Worm (Caenorhabditis elegans) whole organism, L1 larva: ENCODE results near the gene sea-2.
A peak's percentile ranks its signal among the peaks of the same experiment; 100 is the strongest.

ENCODE experiments used
- C04F5.9 ChIP-seq: sonication (generic microtip); optimal IDR thresholded peaks from 2 replicates; lab custom pipeline; 2016; ENCODE audit warnings: missing genetic modification characterization, missing compliant biosample characterization
- C34B4.2 ChIP-seq: sonication (generic microtip); optimal IDR thresholded peaks from 2 replicates; lab custom pipeline; 2017; ENCODE audit warnings: mild to moderate bottlenecking, missing genetic modification characterization, missing compliant biosample characterization
- F16B12.6 ChIP-seq: fragments of 150-350 bp; optimal IDR thresholded peaks from 2 replicates; lab custom pipeline; 2014; ENCODE audit warnings: missing biosample characterization, missing genetic modification characterization
- Y116A8C.19 ChIP-seq: sonication (generic microtip); optimal IDR thresholded peaks from 2 replicates; lab custom pipeline; 2016; ENCODE audit warnings: missing compliant biosample characterization, missing genetic modification characterization, borderline replicate concordance
- alr-1 ChIP-seq: fragments of 200-800 bp; sonication (Bioruptor generic); optimal IDR thresholded peaks from 2 replicates; lab custom pipeline; 2018; ENCODE audit warnings: borderline replicate concordance, mild to moderate bottlenecking, missing genetic modification characterization, missing compliant biosample characterization
- ama-1 ChIP-seq: fragments of 150-350 bp; optimal IDR thresholded peaks from 2 replicates; lab custom pipeline; 2014
- blmp-1 ChIP-seq: fragments of 150-350 bp; optimal IDR thresholded peaks from 2 replicates; lab custom pipeline; 2014; ENCODE audit warnings: missing biosample characterization, missing genetic modification characterization
- ceh-8 ChIP-seq: fragments of 200-800 bp; sonication (Bioruptor generic); optimal IDR thresholded peaks from 2 replicates; lab custom pipeline; 2018; ENCODE audit warnings: mild to moderate bottlenecking, missing genetic modification characterization, moderate library complexity, missing compliant biosample characterization
- ceh-82 ChIP-seq, 3 experiments: fragments of 150-350 bp in 1 of 3; sonication (generic microtip) in 2 of 3; optimal IDR thresholded peaks; 2 replicates each; lab custom pipeline; 2014 to 2017; ENCODE audit warnings: missing biosample characterization in 3 of 3, missing genetic modification characterization in 3 of 3
- ceh-88 ChIP-seq: fragments of 200-800 bp; sonication (Bioruptor generic); IDR thresholded peaks from 2 replicates; pipeline ENCODE4 v1.3.6; 2022; ENCODE audit warnings: missing genetic modification characterization, missing compliant biosample characterization
- ces-1 ChIP-seq: fragments of 150-350 bp; optimal IDR thresholded peaks from 2 replicates; lab custom pipeline; 2014; ENCODE audit warnings: missing biosample characterization, missing genetic modification reagents, missing genetic modification characterization
- dsc-1 ChIP-seq: sonication (generic microtip); optimal IDR thresholded peaks from 2 replicates; lab custom pipeline; 2016; ENCODE audit warnings: mild to moderate bottlenecking, missing genetic modification characterization, missing compliant biosample characterization
- efl-1 ChIP-seq, 4 experiments: fragments of 150-350 bp; optimal IDR thresholded peaks in 3 of 4; peaks in 1 of 4; 1 replicate in 1 of 4; 2 replicates in 3 of 4; lab custom pipeline; 2014; ENCODE audit warnings: missing biosample characterization in 2 of 4, missing genetic modification characterization in 2 of 4, missing genetic modification reagents in 2 of 4
- efl-3 ChIP-seq: fragments of 200-800 bp; sonication (Bioruptor generic); optimal IDR thresholded peaks from 2 replicates; lab custom pipeline; 2018; ENCODE audit warnings: mild to moderate bottlenecking, missing genetic modification characterization, missing compliant biosample characterization
- egl-13 ChIP-seq: sonication (generic microtip); optimal IDR thresholded peaks from 2 replicates; lab custom pipeline; 2016; ENCODE audit warnings: missing genotype, missing genetic modification reagents, missing genetic modification characterization, missing compliant biosample characterization
- egl-27 ChIP-seq, 2 experiments: fragments of 150-350 bp in 1 of 2; sonication (generic microtip); optimal IDR thresholded peaks; 3 replicates each; lab custom pipeline; 2017 to 2018; ENCODE audit warnings: missing biosample characterization in 2 of 2, missing genetic modification characterization in 2 of 2, missing genetic modification reagents in 2 of 2
- elt-3 ChIP-seq, 6 experiments: fragments of 150-350 bp in 1 of 6; sonication (generic microtip); optimal IDR thresholded peaks; 2 replicates each; lab custom pipeline; 2017 to 2018; ENCODE audit warnings: missing biosample characterization in 6 of 6, missing genetic modification characterization in 6 of 6, inconsistent platforms in 1 of 6
- ets-5 ChIP-seq: fragments of 200-800 bp; sonication (Bioruptor generic); IDR thresholded peaks from 2 replicates; pipeline ENCODE4 v1.3.6; 2022; ENCODE audit warnings: missing genetic modification characterization, missing compliant biosample characterization
- fkh-4 ChIP-seq: sonication (generic microtip); optimal IDR thresholded peaks from 2 replicates; lab custom pipeline; 2016; ENCODE audit warnings: missing compliant biosample characterization, missing genetic modification characterization, borderline replicate concordance
- hlh-4 ChIP-seq: sonication (generic microtip); optimal IDR thresholded peaks from 2 replicates; lab custom pipeline; 2016; ENCODE audit warnings: mild to moderate bottlenecking, missing genetic modification characterization, missing compliant biosample characterization
- hpl-2 ChIP-seq: fragments of 150-350 bp; optimal IDR thresholded peaks from 2 replicates; lab custom pipeline; 2014; ENCODE audit warnings: missing biosample characterization, missing genetic modification reagents, missing genetic modification characterization
- irx-1 ChIP-seq: sonication (generic microtip); optimal IDR thresholded peaks from 2 replicates; lab custom pipeline; 2016; ENCODE audit warnings: missing genetic modification characterization, missing compliant biosample characterization
- isw-1 ChIP-seq: fragments of 200-800 bp; sonication (Bioruptor generic); IDR thresholded peaks from 2 replicates; pipeline ENCODE4 v1.3.6; 2022; ENCODE audit warnings: missing genetic modification characterization, missing compliant biosample characterization
- lin-13 ChIP-seq: fragments of 150-350 bp; optimal IDR thresholded peaks from 2 replicates; lab custom pipeline; 2014; ENCODE audit warnings: missing biosample characterization, missing genetic modification reagents, missing genetic modification characterization
- lin-15B ChIP-seq: fragments of 150-350 bp; sonication (generic microtip); optimal IDR thresholded peaks from 3 replicates; lab custom pipeline; 2014; ENCODE audit warnings: missing biosample characterization, missing genetic modification characterization
- lin-35 ChIP-seq, 2 experiments: fragments of 150-350 bp; optimal IDR thresholded peaks; 2 replicates each; lab custom pipeline; 2014; ENCODE audit warnings: missing biosample characterization in 2 of 2, missing genetic modification characterization in 2 of 2, missing genetic modification reagents in 2 of 2
- lsy-2 ChIP-seq, 2 experiments: fragments of 150-350 bp; optimal IDR thresholded peaks; 2 replicates each; lab custom pipeline; 2014; ENCODE audit warnings: missing biosample characterization in 2 of 2, missing genetic modification characterization in 2 of 2
- mab-9 ChIP-seq: fragments of 200-800 bp; sonication (Bioruptor generic); IDR thresholded peaks from 2 replicates; pipeline ENCODE4 v1.3.6; 2022; ENCODE audit warnings: missing genetic modification reagents, missing genetic modification characterization, missing compliant biosample characterization
- mef-2 ChIP-seq: fragments of 150-350 bp; optimal IDR thresholded peaks from 2 replicates; lab custom pipeline; 2014; ENCODE audit warnings: missing biosample characterization, missing genetic modification characterization
- nhr-19 ChIP-seq: fragments of 200-800 bp; sonication (Bioruptor generic); conservative IDR thresholded peaks from 2 replicates; pipeline ENCODE4 v1.3.6; 2022; ENCODE audit warnings: missing genetic modification characterization, missing compliant biosample characterization
- nhr-20 ChIP-seq: sonication (generic microtip); optimal IDR thresholded peaks from 2 replicates; lab custom pipeline; 2016; ENCODE audit warnings: mild to moderate bottlenecking, missing genetic modification characterization, missing compliant biosample characterization
- nhr-237 ChIP-seq: fragments of 150-350 bp; optimal IDR thresholded peaks from 2 replicates; lab custom pipeline; 2014; ENCODE audit warnings: missing biosample characterization, missing genetic modification characterization
- nhr-47 ChIP-seq: sonication (generic microtip); optimal IDR thresholded peaks from 2 replicates; lab custom pipeline; 2016; ENCODE audit warnings: mild to moderate bottlenecking, missing genetic modification characterization, moderate library complexity, missing compliant biosample characterization
- nhr-71 ChIP-seq: sonication (generic microtip); optimal IDR thresholded peaks from 2 replicates; lab custom pipeline; 2016; ENCODE audit warnings: mild to moderate bottlenecking, missing genetic modification characterization, moderate library complexity, missing compliant biosample characterization
- nhr-77 ChIP-seq: fragments of 150-350 bp; optimal IDR thresholded peaks from 2 replicates; lab custom pipeline; 2014; ENCODE audit warnings: missing biosample characterization, missing genetic modification characterization
- nhr-85 ChIP-seq: sonication (generic microtip); peaks from one replicate; lab custom pipeline; 2016; ENCODE audit warnings: missing genetic modification characterization, inconsistent platforms, missing compliant biosample characterization
- nhr-90 ChIP-seq: sonication (generic microtip); optimal IDR thresholded peaks from 2 replicates; lab custom pipeline; 2016; ENCODE audit warnings: mild to moderate bottlenecking, missing genetic modification characterization, missing compliant biosample characterization; ENCODE audit not compliant: poor library complexity
- pag-3 ChIP-seq: sonication (generic microtip); optimal IDR thresholded peaks from 2 replicates; lab custom pipeline; 2017; ENCODE audit warnings: missing genetic modification characterization, mild to moderate bottlenecking, missing compliant biosample characterization, antibody characterized with exemption, borderline replicate concordance; ENCODE audit not compliant: insufficient read depth
- pax-3 ChIP-seq: fragments of 200-800 bp; sonication (Bioruptor generic); optimal IDR thresholded peaks from 2 replicates; lab custom pipeline; 2018; ENCODE audit warnings: mild to moderate bottlenecking, missing genetic modification characterization, moderate library complexity, missing compliant biosample characterization
- skn-1 ChIP-seq: fragments of 150-350 bp; optimal IDR thresholded peaks from 2 replicates; lab custom pipeline; 2014; ENCODE audit warnings: missing biosample characterization, missing genetic modification characterization
- snpc-4 ChIP-seq: fragments of 150-350 bp; optimal IDR thresholded peaks from 2 replicates; lab custom pipeline; 2014; ENCODE audit warnings: missing biosample characterization, missing genetic modification characterization
- snu-23 ChIP-seq: sonication (generic microtip); optimal IDR thresholded peaks from 2 replicates; lab custom pipeline; 2016; ENCODE audit warnings: missing genetic modification characterization, missing compliant biosample characterization
- sox-4 ChIP-seq: sonication (generic microtip); optimal IDR thresholded peaks from 2 replicates; lab custom pipeline; 2016; ENCODE audit warnings: missing genetic modification characterization, missing compliant biosample characterization
- tlp-1 ChIP-seq: fragments of 150-350 bp; optimal IDR thresholded peaks from 2 replicates; lab custom pipeline; 2014; ENCODE audit warnings: missing biosample characterization, missing genetic modification characterization
- unc-86 ChIP-seq: sonication (generic microtip); optimal IDR thresholded peaks from 2 replicates; lab custom pipeline; 2016; ENCODE audit warnings: missing genetic modification characterization, missing compliant biosample characterization
- vab-15 ChIP-seq: sonication (generic microtip); optimal IDR thresholded peaks from 2 replicates; lab custom pipeline; 2017; ENCODE audit warnings: missing genotype, mild to moderate bottlenecking, missing genetic modification characterization, missing compliant biosample characterization
- xbp-1 ChIP-seq: sonication (generic microtip); optimal IDR thresholded peaks from 2 replicates; lab custom pipeline; 2016; ENCODE audit warnings: missing genetic modification characterization, missing compliant biosample characterization
- zag-1 ChIP-seq: fragments of 150-350 bp; optimal IDR thresholded peaks from 2 replicates; lab custom pipeline; 2014; ENCODE audit warnings: missing biosample characterization, missing genetic modification characterization
- zip-4 ChIP-seq: fragments of 200-800 bp; sonication (Bioruptor generic); optimal IDR thresholded peaks from 2 replicates; lab custom pipeline; 2018; ENCODE audit warnings: mild to moderate bottlenecking, missing genetic modification characterization, moderate library complexity, missing compliant biosample characterization
- ztf-11 ChIP-seq, 2 experiments: sonication (generic microtip); optimal IDR thresholded peaks; 2 replicates each; lab custom pipeline; 2016 to 2017; ENCODE audit warnings: missing genetic modification characterization in 2 of 2, missing biosample characterization in 1 of 2, missing compliant biosample characterization in 1 of 2
- ztf-4 ChIP-seq: fragments of 150-350 bp; optimal IDR thresholded peaks from 2 replicates; lab custom pipeline; 2014; ENCODE audit warnings: missing biosample characterization, missing genetic modification characterization

Gene sea-2

DNA sequence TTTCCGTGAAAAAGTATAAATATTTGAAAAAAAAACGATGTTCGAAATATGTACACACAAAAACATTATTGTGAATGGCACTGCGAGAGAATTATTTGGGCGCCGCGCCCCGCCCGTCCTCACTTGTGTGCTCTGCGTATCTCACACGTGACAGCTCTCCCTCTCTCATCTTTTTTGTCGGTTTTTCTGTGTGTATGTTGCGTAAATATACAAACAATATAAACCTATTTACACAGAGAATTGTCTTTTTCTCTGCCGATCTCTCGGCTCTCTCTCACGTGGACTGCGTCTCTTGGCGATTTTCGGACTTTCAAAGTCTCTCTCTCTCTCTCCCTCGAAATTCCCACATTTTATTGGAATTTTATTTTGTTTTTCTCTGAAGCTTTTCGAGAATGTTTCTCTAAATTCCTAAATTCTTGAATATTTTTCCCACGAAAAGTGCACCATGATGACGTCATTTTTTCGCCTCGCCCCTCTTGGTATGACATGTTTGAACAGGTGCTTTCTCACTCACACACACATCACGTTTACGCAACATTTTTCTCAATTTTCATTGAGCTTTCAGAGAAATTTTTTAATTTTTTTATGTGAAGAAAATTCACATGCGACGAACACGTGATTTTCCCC is 8.6 kb downstream of the sea-2 start:
- TF ChIP-seq alr-1 (no peak), snpc-4 (tag; lab: Kevin White, UChicago) (no peak), efl-1 (optimal IDR thresholded peaks at IDR 0.05; lab: Kevin White, UChicago) (peak; percentile 56 to 63), efl-1 (GFP tag; optimal IDR thresholded peaks at IDR 0.05 in 1 of 2; lab: Kevin White, UChicago) (peak; percentile 1 to 92), C34B4.2 (tag; lab: Kevin White, UChicago) (no peak), irx-1 (tag; lab: Kevin White, UChicago) (peak; percentile 77), lin-15B (tag; lab: Kevin White, UChicago) (no peak), nhr-85 (peak; percentile 69), tlp-1 (tag; lab: Kevin White, UChicago) (no peak), egl-13 (tag; lab: Kevin White, UChicago) (peak; percentile 14), xbp-1 (peak; percentile 48), ceh-82 (tag; optimal IDR thresholded peaks at IDR 0.05; lab: Kevin White, UChicago) (peak; percentile 46 to 67 (median 48)), zip-4 (no peak), hlh-4 (tag; lab: Kevin White, UChicago) (peak; percentile 78), pag-3 (tag; lab: Kevin White, UChicago) (no peak), egl-27 (tag; optimal IDR thresholded peaks at IDR 0.05; lab: Kevin White, UChicago) (no peak), nhr-47 (tag; lab: Kevin White, UChicago) (peak; percentile 77), F16B12.6 (tag; lab: Kevin White, UChicago) (peak; percentile 22), elt-3 (tag; optimal IDR thresholded peaks at IDR 0.05; lab: Kevin White, UChicago) (no peak), ets-5 (no peak), mab-9 (GFP tag; lab: Robert Waterston, UW) (no peak), pax-3 (tag; lab: Kevin White, UChicago) (peak; percentile 45), skn-1 (tag; lab: Kevin White, UChicago) (peak; percentile 69), blmp-1 (tag; lab: Kevin White, UChicago) (no peak), ceh-88 (0 out of 2 replicates have a peak, but pooled peaks have one; percentile 35), ces-1 (no peak), nhr-90 (tag; lab: Kevin White, UChicago) (peak; percentile 59), sox-4 (tag; lab: Kevin White, UChicago) (no peak), ztf-4 (tag; lab: Kevin White, UChicago) (peak; percentile 54), dsc-1 (tag; lab: Kevin White, UChicago) (peak; percentile 65), nhr-77 (peak; percentile 81), fkh-4 (no peak), zag-1 (tag; lab: Kevin White, UChicago) (no peak), lsy-2 (tag; optimal IDR thresholded peaks at IDR 0.05; lab: Kevin White, UChicago) (peak; percentile 62 to 75), ceh-8 (GFP tag; lab: Kevin White, UChicago) (peak; percentile 28), ama-1 (lab: Kevin White, UChicago) (no peak), unc-86 (peak; percentile 26), Y116A8C.19 (tag; lab: Kevin White, UChicago) (no peak), lin-13 (GFP tag; lab: Kevin White, UChicago) (peak; percentile 56), lin-35 (GFP tag; optimal IDR thresholded peaks at IDR 0.05; lab: Kevin White, UChicago) (peak; percentile 49 to 59), C04F5.9 (tag; lab: Kevin White, UChicago) (no peak), nhr-19 (peak; percentile 62), vab-15 (tag; lab: Kevin White, UChicago) (no peak), hpl-2 (GFP tag; lab: Kevin White, UChicago) (no peak), ztf-11 (tag; optimal IDR thresholded peaks at IDR 0.05; lab: Kevin White, UChicago) (no peak), snu-23 (GFP tag; lab: Kevin White, UChicago) (peak; percentile 81), isw-1 (GFP tag; lab: Robert Waterston, UW) (peak; percentile 33; the same call in 1 of the 2 replicates), mef-2 (tag; lab: Kevin White, UChicago) (no peak), nhr-71 (tag; lab: Kevin White, UChicago) (peak; percentile 89), efl-3 (GFP tag; lab: Kevin White, UChicago) (no peak), nhr-237 (tag; lab: Kevin White, UChicago) (no peak), nhr-20 (tag; lab: Kevin White, UChicago) (peak; percentile 83)
